Worm (Caenorhabditis elegans): Measurements from ENCODE around the gene twk-48.

Gene twk-48

DNA sequence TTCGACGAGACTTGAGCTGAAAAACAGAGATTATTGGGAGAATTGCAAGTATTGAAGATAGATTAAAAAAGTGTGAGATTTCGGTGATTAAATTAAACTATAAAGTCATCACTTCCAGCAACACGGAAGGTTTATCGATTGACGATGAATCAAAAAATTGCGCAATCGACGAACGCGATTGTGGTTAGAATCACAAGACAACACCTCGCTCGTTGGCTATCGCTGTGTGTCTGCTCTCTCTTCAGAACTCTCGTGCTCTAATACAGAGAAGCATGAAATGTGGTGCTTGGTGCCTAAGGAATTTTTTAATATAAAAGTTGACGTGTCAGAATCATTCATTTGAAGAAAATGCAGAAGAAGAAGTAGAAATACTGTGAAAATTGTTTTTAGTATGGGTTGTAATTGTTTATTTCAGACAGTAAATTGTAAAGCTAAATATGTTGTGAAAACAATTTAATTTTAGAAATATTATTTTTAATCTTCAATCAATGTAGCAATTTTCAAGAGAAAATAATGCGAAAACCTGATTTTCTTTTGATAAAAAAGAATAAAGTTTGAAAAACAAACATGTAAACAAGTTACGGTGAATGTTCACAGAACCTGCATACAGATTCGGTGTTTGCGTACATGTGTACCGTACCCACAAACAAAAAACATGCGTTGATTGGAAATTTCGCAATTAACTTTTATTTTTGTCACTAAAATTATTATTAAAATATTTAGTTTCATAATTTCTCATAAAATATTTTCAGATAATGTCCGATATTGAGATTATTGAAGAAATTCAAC lies 33.2 kb upstream of the twk-48 start, which contains the start of the genes ZK632.10 and ZK632.11 (continued):
- peak; percentile 29; the same call in 1 of the 2 replicates for TF ChIP-seq madf-6 (GFP tag; IDR thresholded peaks at IDR 0.05)
- TF ChIP-seq nhr-80 (tag; optimal IDR thresholded peaks at IDR 0.05), result peak; percentile 56
- TF ChIP-seq atf-7 (tag; optimal IDR thresholded peaks at IDR 0.05), result no peak
- 0 out of 2 replicates have a peak, but pooled peaks have one; percentile 20 for TF ChIP-seq dox-1 (GFP tag; IDR thresholded peaks at IDR 0.05)
- TF ChIP-seq F39B2.1 (GFP tag; IDR thresholded peaks at IDR 0.05), result 0 out of 2 replicates have a peak, but pooled peaks have one; percentile 31

DNA sequence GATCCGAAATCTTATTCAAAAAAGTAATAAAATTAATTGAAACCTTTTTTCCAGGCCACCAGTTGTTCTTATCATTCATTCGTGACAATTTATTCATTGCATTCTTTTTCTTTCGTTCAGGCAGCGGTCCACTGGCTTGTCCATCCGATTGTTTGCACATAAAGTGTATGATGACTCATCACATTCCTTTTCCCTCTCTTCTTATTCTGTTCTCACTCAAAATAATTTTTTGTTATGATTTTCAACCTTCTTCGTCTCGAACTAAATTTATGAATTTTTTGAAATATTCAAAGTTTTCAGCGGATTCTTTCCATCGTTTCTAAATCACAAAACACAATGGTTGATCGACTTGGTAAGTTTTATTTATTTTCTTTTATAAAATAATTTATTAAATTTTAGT lies 30.0 kb upstream of the twk-48 start, which contains the start of gene ZK632.12:
Gene ZK632.12, plus strand, starts transcription at position 301 of the 400 bp plus-strand sequence.
- TF ChIP-seq lsl-1 (GFP tag; optimal IDR thresholded peaks at IDR 0.05), result no peak

DNA sequence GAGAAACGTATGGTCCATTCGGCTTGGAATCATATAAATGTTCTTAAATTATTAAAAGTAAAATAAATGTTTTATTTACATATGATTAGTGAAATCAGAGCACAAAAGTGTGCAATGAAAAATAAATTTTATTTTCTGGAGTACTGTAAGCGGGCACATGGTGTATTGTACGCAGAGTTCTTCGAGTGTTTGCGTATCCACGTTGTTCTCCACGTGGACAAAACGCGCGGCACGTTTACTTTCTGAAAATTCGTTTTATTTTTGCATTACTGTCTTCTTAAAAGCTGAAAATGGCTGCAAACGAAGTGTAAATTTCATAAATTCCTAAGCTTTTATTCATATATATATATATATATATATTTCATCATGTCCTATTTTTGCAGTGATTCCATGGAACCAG lies 28.0 kb upstream of the twk-48 start:
- no peak for TF ChIP-seq nhr-120 (GFP tag; IDR thresholded peaks at IDR 0.05)
- TF ChIP-seq T26A5.8 (tag; optimal IDR thresholded peaks at IDR 0.05), result no peak
- no peak for TF ChIP-seq B0336.3 (GFP tag; IDR thresholded peaks at IDR 0.05)
- TF ChIP-seq unc-130 (GFP tag; optimal IDR thresholded peaks at IDR 0.05), result peak; percentile 43
- TF ChIP-seq B0019.2 (GFP tag; conservative IDR thresholded peaks at IDR 0.05), result no peak
- no peak for TF ChIP-seq Y95B8A.8 (GFP tag; IDR thresholded peaks at IDR 0.05)
- TF ChIP-seq snpc-4 (GFP tag; optimal IDR thresholded peaks at IDR 0.05), result no peak
- TF ChIP-seq snpc-4 (tag; optimal IDR thresholded peaks at IDR 0.05), result peak in 1 of 4 experiments; percentile 11
- peak; percentile 20; the same call in 1 of the 2 replicates for TF ChIP-seq D2030.7 (GFP tag; IDR thresholded peaks at IDR 0.05)
- TF ChIP-seq lir-1 (GFP tag; conservative IDR thresholded peaks at IDR 0.05), result no peak
- no peak for TF ChIP-seq efl-1 (GFP tag; optimal IDR thresholded peaks at IDR 0.05)
- TF ChIP-seq madf-6 (GFP tag; IDR thresholded peaks at IDR 0.05), result peak; percentile 59; the same call in 1 of the 2 replicates
- no peak for TF ChIP-seq ets-4 (GFP tag; optimal IDR thresholded peaks at IDR 0.05)
- TF ChIP-seq ama-1 (optimal IDR thresholded peaks at IDR 0.05), result no peak
- TF ChIP-seq ama-1 (GFP tag; optimal IDR thresholded peaks at IDR 0.05), result no peak
- no peak for TF ChIP-seq pha-4 (tag; optimal IDR thresholded peaks at IDR 0.05)
- no peak for TF ChIP-seq lin-35 (GFP tag; optimal IDR thresholded peaks at IDR 0.05)
- TF ChIP-seq lin-40 (tag; optimal IDR thresholded peaks at IDR 0.05), result no peak
- TF ChIP-seq F33H1.4 (GFP tag; IDR thresholded peaks at IDR 0.05), result peak; percentile 52
- no peak for TF ChIP-seq aptf-3 (GFP tag; IDR thresholded peaks at IDR 0.05)
- peak; percentile 52 for TF ChIP-seq madf-8 (GFP tag; conservative IDR thresholded peaks at IDR 0.05)
- peak; percentile 83 for TF ChIP-seq lsl-1 (GFP tag; optimal IDR thresholded peaks at IDR 0.05)
- no peak for TF ChIP-seq ztf-6 (GFP tag; IDR thresholded peaks at IDR 0.05)
- TF ChIP-seq attf-6 (GFP tag; IDR thresholded peaks at IDR 0.05), result no peak
- TF ChIP-seq repo-1 (tag; optimal IDR thresholded peaks at IDR 0.05), result no peak
- no peak for TF ChIP-seq let-526 (GFP tag; IDR thresholded peaks at IDR 0.05)

DNA sequence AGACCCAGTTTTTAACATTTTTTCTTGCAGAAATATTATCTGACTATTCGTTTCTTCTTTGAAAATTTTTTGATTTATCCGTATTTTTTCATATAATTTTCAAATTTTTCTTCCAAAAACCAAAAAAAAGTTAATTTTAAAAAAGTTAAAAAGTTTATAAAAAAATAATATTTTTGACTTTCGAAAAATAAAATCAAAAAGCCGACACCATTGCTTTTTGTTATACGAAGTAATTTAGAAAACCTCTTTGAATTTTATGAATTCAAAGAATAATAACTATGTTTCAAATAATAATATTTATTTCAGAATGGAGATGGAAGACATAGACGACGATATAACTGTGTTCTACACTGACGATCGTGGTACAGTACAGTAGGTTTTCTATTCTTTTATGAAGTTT lies 25.6 kb upstream of the twk-48 start, which contains the start of gene K11H3.8:
Gene K11H3.8, plus strand, starts transcription at position 301 of the 400 bp plus-strand sequence.
- TF ChIP-seq bed-2 (GFP tag; IDR thresholded peaks at IDR 0.05) (no peak), T26A5.8 (tag; optimal IDR thresholded peaks at IDR 0.05) (no peak), fkh-3 (tag; optimal IDR thresholded peaks at IDR 0.05) (no peak), nhr-120 (GFP tag; IDR thresholded peaks at IDR 0.05) (no peak), nfya-2 (GFP tag; IDR thresholded peaks at IDR 0.05) (no peak), ztf-22 (GFP tag; optimal IDR thresholded peaks at IDR 0.05) (no peak), T07F8.4 (tag; optimal IDR thresholded peaks at IDR 0.05) (no peak), F23B12.7 (tag; optimal IDR thresholded peaks at IDR 0.05; ENCODE audit: insufficient read depth) (no peak), nhr-80 (tag; optimal IDR thresholded peaks at IDR 0.05) (no peak), lsl-1 (GFP tag; optimal IDR thresholded peaks at IDR 0.05) (no peak), ets-4 (GFP tag; optimal IDR thresholded peaks at IDR 0.05) (no peak), F55B11.4 (tag; optimal IDR thresholded peaks at IDR 0.05; ENCODE audit: borderline replicate concordance, insufficient read depth) (no peak)
